Fruit fly (Drosophila melanogaster): ENCODE results near the gene CG5078.

The CG5078 gene

DNA sequence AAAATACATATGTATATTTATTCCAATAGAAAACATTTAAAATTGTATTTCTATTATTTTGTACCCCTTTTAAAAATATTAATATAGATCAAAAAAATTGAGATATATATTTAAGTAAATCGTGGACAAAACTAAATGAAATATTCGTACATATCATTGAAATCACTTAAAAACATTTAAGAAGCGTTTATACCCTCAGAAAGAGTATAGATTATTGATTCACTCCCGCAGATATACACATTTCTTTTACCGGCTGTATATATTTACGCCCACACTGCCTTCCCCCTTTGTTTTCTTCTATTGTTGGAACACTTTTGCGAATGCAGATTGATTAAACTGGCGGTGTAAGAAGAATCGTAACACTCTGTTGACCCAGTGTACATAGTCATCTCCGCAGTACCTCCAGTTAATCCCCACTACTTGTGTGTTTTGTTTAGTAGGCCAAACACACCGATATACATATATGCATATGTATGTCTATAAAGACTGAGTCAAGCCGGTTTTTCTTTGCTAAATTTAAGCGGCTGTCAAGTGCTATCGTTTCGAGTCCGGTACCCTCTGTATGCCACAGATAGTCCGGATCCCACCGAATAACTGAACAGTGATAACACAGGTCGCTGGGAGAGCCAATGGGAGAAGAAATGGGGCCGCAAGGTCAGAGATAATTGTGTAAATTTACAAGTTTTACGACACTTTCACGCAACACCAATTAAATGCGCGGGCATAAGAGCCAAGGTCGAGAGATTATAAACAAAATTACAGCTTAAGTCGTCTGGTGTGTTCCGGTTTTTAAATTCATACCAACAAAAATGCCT, 34.1 kb upstream of the CG5078 start (continued):
- TF ChIP-seq Mad (GFP tag; optimal IDR thresholded peaks at IDR 0.05) (peak; percentile 50), Ptx1 (GFP tag; IDR thresholded peaks at IDR 0.05) (peak; percentile 35; the same call in 1 of the 2 replicates), CG3838 (GFP tag; optimal IDR thresholded peaks at IDR 0.05) (peak; percentile 13), CG30020 (tag; optimal IDR thresholded peaks at IDR 0.05) (no peak), HLH3B (GFP tag; IDR thresholded peaks at IDR 0.05) (peak; percentile 6; the same call in 1 of the 2 replicates), CG8924 (tag; optimal IDR thresholded peaks at IDR 0.05) (peak; percentile 41), zf30C (GFP tag; optimal IDR thresholded peaks at IDR 0.05) (no peak), PHDP (tag; optimal IDR thresholded peaks at IDR 0.05) (peak; percentile 42), gcm2 (GFP tag; optimal IDR thresholded peaks at IDR 0.05) (no peak), CG6175 (GFP tag; IDR thresholded peaks at IDR 0.05) (no peak), CG8290 (GFP tag; optimal IDR thresholded peaks at IDR 0.05) (peak; percentile 59), CG8290 (tag; optimal IDR thresholded peaks at IDR 0.05) (peak in 1 of 2 experiments; percentile 87), Gug (GFP tag; IDR thresholded peaks at IDR 0.05) (no peak), zfh2 (GFP tag; optimal IDR thresholded peaks at IDR 0.05) (no peak), mld (GFP tag; IDR thresholded peaks at IDR 0.05; ENCODE audit: partially characterized antibody) (no peak), ttk (GFP tag; IDR thresholded peaks at IDR 0.05) (no peak), tap (tag; optimal IDR thresholded peaks at IDR 0.05) (peak; percentile 12), CG6791 (GFP tag; IDR thresholded peaks at IDR 0.05; ENCODE audit: partially characterized antibody) (no peak), gsb-n (tag; optimal IDR thresholded peaks at IDR 0.05) (peak; percentile 34), CG15073 (GFP tag; optimal IDR thresholded peaks at IDR 0.05) (no peak), CG13287 (GFP tag; IDR thresholded peaks at IDR 0.05; ENCODE audit: partially characterized antibody) (no peak), Mrtf (GFP tag; IDR thresholded peaks at IDR 0.05) (0 out of 3 replicates have a peak, but pooled peaks have one; percentile 21), pita (GFP tag; optimal IDR thresholded peaks at IDR 0.05) (no peak), CG16863 (GFP tag; optimal IDR thresholded peaks at IDR 0.05) (peak; percentile 74), YL-1 (GFP tag; optimal IDR thresholded peaks at IDR 0.05) (no peak), nau (GFP tag; optimal IDR thresholded peaks at IDR 0.05) (peak; percentile 80), CG16813 (GFP tag; IDR thresholded peaks at IDR 0.05; ENCODE audit: partially characterized antibody) (no peak), CG10274 (GFP tag; optimal IDR thresholded peaks at IDR 0.05) (no peak), ap (GFP tag; IDR thresholded peaks at IDR 0.05) (no peak), CG11247 (GFP tag; IDR thresholded peaks at IDR 0.05) (no peak), tio (GFP tag; optimal IDR thresholded peaks at IDR 0.05) (peak; percentile 17), Atf6 (GFP tag; IDR thresholded peaks at IDR 0.05) (0 out of 2 replicates have a peak, but pooled peaks have one; percentile 29), Side (GFP tag; optimal IDR thresholded peaks at IDR 0.05) (peak; percentile 61), nerfin-1 (tag; optimal IDR thresholded peaks at IDR 0.05) (peak; percentile 49), CG6654 (GFP tag; optimal IDR thresholded peaks at IDR 0.05) (no peak), unpg (GFP tag; optimal IDR thresholded peaks at IDR 0.05) (peak; percentile 17), Mes4 (GFP tag; optimal IDR thresholded peaks at IDR 0.05) (peak; percentile 68), lola (GFP tag; optimal IDR thresholded peaks at IDR 0.05) (peak in 1 of 3 experiments; percentile 49), ara (GFP tag; IDR thresholded peaks at IDR 0.05) (peak; percentile 31; the same call in 1 of the 2 replicates), Hmx (GFP tag; optimal IDR thresholded peaks at IDR 0.05) (no peak), grau (tag; optimal IDR thresholded peaks at IDR 0.05) (peak; percentile 54), CG12071 (GFP tag; optimal IDR thresholded peaks at IDR 0.05) (peak; percentile 87), Dfd (GFP tag; optimal IDR thresholded peaks at IDR 0.05) (no peak), twi (tag; optimal IDR thresholded peaks at IDR 0.05) (no peak), Gsc (GFP tag; IDR thresholded peaks at IDR 0.05) (no peak), CG10462 (GFP tag; optimal IDR thresholded peaks at IDR 0.05) (peak; percentile 41), CG1832 (GFP tag; optimal IDR thresholded peaks at IDR 0.05) (no peak), onecut (GFP tag; IDR thresholded peaks at IDR 0.05) (peak; percentile 68), z (GFP tag; IDR thresholded peaks at IDR 0.05) (no peak)
